Worm (Caenorhabditis elegans) whole organism, early embryonic: ENCODE results near the gene pus-1.

Source experiments
- ama-1 ChIP-seq: fragments of 150-350 bp; optimal IDR thresholded peaks from 2 replicates; lab custom pipeline; 2014
- hmbx-1 ChIP-seq: sonication (generic microtip); optimal IDR thresholded peaks from 2 replicates; lab custom pipeline; 2016; ENCODE audit warnings: mild to moderate bottlenecking, missing genetic modification characterization, missing compliant biosample characterization
- hnd-1 ChIP-seq: sonication (generic microtip); optimal IDR thresholded peaks from 2 replicates; lab custom pipeline; 2016; ENCODE audit warnings: missing genetic modification characterization, missing compliant biosample characterization
- tbx-11 ChIP-seq: fragments of 200-800 bp; sonication (Bioruptor generic); IDR thresholded peaks from 2 replicates; pipeline ENCODE4 v1.3.6; 2022; ENCODE audit warnings: missing genetic modification characterization, missing compliant biosample characterization

- TF ChIP-seq tbx-11 (GFP tag; lab: Robert Waterston, UW) (no peak), ama-1 (no peak), hnd-1 (tag; lab: Kevin White, UChicago) (no peak), hmbx-1 (tag; lab: Kevin White, UChicago) (no peak)
Measured at ce11 chrV:16842941-16843340, 48.2 kb upstream of the pus-1 start, which contains the start of gene clec-25.
